Worm (Caenorhabditis elegans) whole organism, L4 larva: Measurements from ENCODE around the gene wrt-3.

Experiments
- ama-1 ChIP-seq: fragments of 150-350 bp; optimal IDR thresholded peaks from 2 replicates; lab custom pipeline; 2014; ENCODE audit warnings: inconsistent platforms, mixed read lengths
- daf-19 ChIP-seq: fragments of 200-800 bp; sonication (Bioruptor generic); conservative IDR thresholded peaks from 2 replicates; pipeline ENCODE4 v1.3.6; 2022; ENCODE audit warnings: missing genetic modification characterization, missing compliant biosample characterization
- dve-1 ChIP-seq: sonication (generic microtip); optimal IDR thresholded peaks from 2 replicates; lab custom pipeline; 2017; ENCODE audit warnings: antibody characterized with exemption, mild to moderate bottlenecking, missing genetic modification characterization, missing compliant biosample characterization; ENCODE audit not compliant: insufficient read depth
- hmg-1.1 ChIP-seq: fragments of 200-800 bp; sonication (Bioruptor generic); IDR thresholded peaks from 2 replicates; pipeline ENCODE4 v1.3.6; 2022; ENCODE audit warnings: missing genetic modification reagents, missing genetic modification characterization, missing compliant biosample characterization
- nhr-102 ChIP-seq: sonication (generic microtip); optimal IDR thresholded peaks from 2 replicates; lab custom pipeline; 2016; ENCODE audit warnings: mild to moderate bottlenecking, missing genetic modification characterization, moderate library complexity, missing compliant biosample characterization
- nhr-11 ChIP-seq: fragments of 150-350 bp; optimal IDR thresholded peaks from 2 replicates; lab custom pipeline; 2014; ENCODE audit warnings: missing biosample characterization, missing genetic modification characterization
- nhr-111 ChIP-seq: fragments of 200-800 bp; sonication (Bioruptor generic); optimal IDR thresholded peaks from 2 replicates; lab custom pipeline; 2018; ENCODE audit warnings: mild to moderate bottlenecking, missing genetic modification characterization, missing compliant biosample characterization
- nhr-28 ChIP-seq: fragments of 150-350 bp; optimal IDR thresholded peaks from 2 replicates; lab custom pipeline; 2014; ENCODE audit warnings: missing biosample characterization, missing genetic modification characterization
- nhr-41 ChIP-seq: fragments of 200-800 bp; sonication (Bioruptor generic); IDR thresholded peaks from 2 replicates; pipeline ENCODE4 v1.3.6; 2022; ENCODE audit warnings: missing genetic modification reagents, missing genetic modification characterization, missing compliant biosample characterization
- snpc-4 ChIP-seq: fragments of 150-350 bp; optimal IDR thresholded peaks from 2 replicates; lab custom pipeline; 2014; ENCODE audit warnings: missing biosample characterization, missing genetic modification characterization
- unc-39 ChIP-seq: sonication (generic microtip); optimal IDR thresholded peaks from 2 replicates; lab custom pipeline; 2017; ENCODE audit warnings: missing biosample characterization, missing genetic modification characterization
- zag-1 ChIP-seq: fragments of 150-350 bp; optimal IDR thresholded peaks from 2 replicates; lab custom pipeline; 2014; ENCODE audit warnings: missing biosample characterization, missing genetic modification characterization

DNA sequence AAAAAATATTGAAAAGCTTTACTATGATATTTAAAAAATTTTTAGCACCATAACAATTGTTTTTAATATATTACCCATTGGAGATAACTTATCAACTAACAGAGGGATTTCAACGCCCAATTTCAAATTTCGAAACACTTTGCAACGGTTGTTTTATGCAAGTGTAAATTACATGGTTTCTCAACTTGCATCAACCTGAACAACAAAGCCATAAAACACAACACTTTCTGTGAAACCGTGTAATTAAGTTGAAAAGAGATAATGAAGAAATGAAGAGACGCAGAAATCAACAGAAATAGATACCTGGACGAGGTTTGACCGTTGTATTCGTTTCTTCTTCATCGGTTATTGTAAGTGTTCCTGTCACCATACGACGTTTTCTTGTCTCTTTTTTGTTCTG lies 26.9 kb downstream of the wrt-3 start, which contains the start of gene cpin-1:
- no peak for TF ChIP-seq nhr-111 (GFP tag; lab: Kevin White, UChicago)
- no peak for TF ChIP-seq dve-1 (tag; lab: Kevin White, UChicago)
- TF ChIP-seq hmg-1.1 (GFP tag; lab: Robert Waterston, UW), result no peak
- TF ChIP-seq daf-19, result no peak
- TF ChIP-seq unc-39 (tag; lab: Kevin White, UChicago), result no peak
- no peak for TF ChIP-seq snpc-4 (tag; lab: Kevin White, UChicago)
- TF ChIP-seq nhr-102, result no peak
- TF ChIP-seq ama-1 (lab: Kevin White, UChicago), result no peak
- TF ChIP-seq nhr-28 (tag; lab: Kevin White, UChicago), result no peak
- no peak for TF ChIP-seq nhr-11 (tag; lab: Kevin White, UChicago)
- no peak for TF ChIP-seq nhr-41 (GFP tag; lab: Robert Waterston, UW)
- no peak for TF ChIP-seq zag-1 (tag; lab: Kevin White, UChicago)
